Fruit fly (Drosophila melanogaster) whole organism, pupa: ENCODE data around the gene CG1703.

ENCODE experiments used
- CG10348 ChIP-seq: fragments of 200-800 bp; sonication (Bioruptor generic); IDR thresholded peaks from 2 replicates; pipeline ENCODE4 v1.3.6; 2022; ENCODE audit warnings: missing biosample characterization, missing genetic modification characterization
- CG12605 ChIP-seq: fragments of 200-800 bp; sonication (Bioruptor generic); IDR thresholded peaks from 2 replicates; pipeline ENCODE4 v1.3.6; 2022; ENCODE audit warnings: missing biosample characterization, missing genetic modification characterization
- CG13204 ChIP-seq: fragments of 200-800 bp; sonication (Bioruptor generic); optimal IDR thresholded peaks from 2 replicates; lab custom pipeline; 2018; ENCODE audit warnings: missing biosample characterization, mild to moderate bottlenecking, missing genetic modification characterization, moderate library complexity
- CG14655 ChIP-seq: fragments of 200-800 bp; sonication (Bioruptor generic); optimal IDR thresholded peaks from 3 replicates; lab custom pipeline; 2017; ENCODE audit warnings: mild to moderate bottlenecking, missing biosample characterization, missing genetic modification reagents, missing genetic modification characterization
- CG15710 ChIP-seq: fragments of 200-800 bp; sonication (Bioruptor generic); optimal IDR thresholded peaks from 2 replicates; lab custom pipeline; 2018; ENCODE audit warnings: missing biosample characterization, mild to moderate bottlenecking, missing genetic modification characterization, moderate library complexity
- CG4496 ChIP-seq: fragments of 200-800 bp; sonication (Bioruptor generic); IDR thresholded peaks from 3 replicates; pipeline ENCODE4 v1.3.6; 2022; ENCODE audit warnings: missing biosample characterization, missing genetic modification characterization
- CG9948 ChIP-seq: fragments of 200-800 bp; sonication (Bioruptor generic); optimal IDR thresholded peaks from 2 replicates; lab custom pipeline; 2018; ENCODE audit warnings: missing biosample characterization, mild to moderate bottlenecking, missing genetic modification characterization, moderate library complexity
- EcR ChIP-seq: fragments of 200-800 bp; sonication (Bioruptor generic); optimal IDR thresholded peaks from 3 replicates; lab custom pipeline; 2019; ENCODE audit warnings: missing biosample characterization, missing genetic modification characterization, mild to moderate bottlenecking, moderate library complexity, missing genetic modification reagents
- Ets98B ChIP-seq: fragments of 200-800 bp; sonication (Bioruptor generic); IDR thresholded peaks from 2 replicates; pipeline ENCODE4 v1.3.6; 2022; ENCODE audit warnings: missing biosample characterization, missing genetic modification characterization
- fd96Ca ChIP-seq: fragments of 200-800 bp; sonication (Bioruptor generic); IDR thresholded peaks from 3 replicates; pipeline ENCODE4 v1.3.6; 2022; ENCODE audit warnings: missing biosample characterization, missing genetic modification characterization

DNA sequence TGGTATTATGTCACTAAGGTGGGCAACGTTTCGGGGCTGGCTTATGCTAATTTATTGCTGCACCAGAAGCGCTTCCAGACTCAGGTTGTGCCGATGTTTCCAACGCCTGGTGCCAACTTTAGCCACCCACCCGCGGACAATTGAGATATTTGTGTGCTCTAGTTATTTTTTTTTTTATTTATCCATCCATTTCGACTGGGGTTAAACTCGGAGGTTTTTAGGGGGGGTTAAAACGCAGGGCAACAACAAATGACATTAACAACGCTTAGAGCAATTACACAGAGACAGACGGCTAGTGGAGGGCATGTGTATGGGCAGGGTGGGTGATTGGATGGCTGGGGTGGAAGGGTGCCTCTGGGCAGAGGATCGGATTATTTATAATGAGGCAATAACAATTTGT, 20.0 kb downstream of the CG1703 start:
- TF ChIP-seq CG14655 (GFP tag; lab: Kevin White, UChicago) (no peak), CG10348 (GFP tag; lab: Robert Waterston, UW) (no peak), EcR (GFP tag; lab: Kevin White, UChicago) (no peak), CG9948 (tag; lab: Kevin White, UChicago) (no peak), CG13204 (GFP tag; lab: Kevin White, UChicago) (no peak), CG4496 (GFP tag; lab: Robert Waterston, UW) (no peak), Ets98B (GFP tag; lab: Robert Waterston, UW) (no peak), CG15710 (tag; lab: Kevin White, UChicago) (no peak), CG12605 (GFP tag; lab: Robert Waterston, UW) (no peak), fd96Ca (GFP tag; lab: Robert Waterston, UW) (no peak)
